Fruit fly (Drosophila melanogaster) whole organism, embryonic: ENCODE results near the gene Pk34A.

Experiments used
- CG10431 ChIP-seq: fragments of 200-800 bp; sonication (Bioruptor generic); optimal IDR thresholded peaks from 3 replicates; lab custom pipeline; 2018; ENCODE audit warnings: missing biosample characterization, mild to moderate bottlenecking, missing genetic modification characterization
- CG10462 ChIP-seq: fragments of 200-800 bp; sonication (Bioruptor generic); optimal IDR thresholded peaks from 2 replicates; lab custom pipeline; 2016; ENCODE audit warnings: missing biosample characterization, missing genetic modification characterization
- CG11695 ChIP-seq: fragments of 200-800 bp; sonication (Bioruptor generic); IDR thresholded peaks from 3 replicates; pipeline ENCODE4 v1.3.6; 2022; ENCODE audit warnings: missing biosample characterization, missing genetic modification characterization
- CG12104 ChIP-seq: fragments of 200-800 bp; sonication (Bioruptor generic); optimal IDR thresholded peaks from 3 replicates; lab custom pipeline; 2016; ENCODE audit warnings: missing biosample characterization, missing genetic modification characterization
- CG12236 ChIP-seq: fragments of 200-800 bp; sonication (Bioruptor generic); optimal IDR thresholded peaks from 2 replicates; lab custom pipeline; 2016; ENCODE audit warnings: missing biosample characterization, missing genetic modification characterization
- CG14441 ChIP-seq: fragments of 200-800 bp; sonication (Bioruptor generic); IDR thresholded peaks from 2 replicates; pipeline ENCODE4 v1.3.6; 2022; ENCODE audit warnings: missing biosample characterization, missing genetic modification characterization
- CG2712 ChIP-seq: fragments of 200-800 bp; optimal IDR thresholded peaks from 3 replicates; lab custom pipeline; 2019; ENCODE audit warnings: missing biosample characterization, mild to moderate bottlenecking, missing genetic modification characterization, moderate library complexity
- CG4404 ChIP-seq: fragments of 200-800 bp; sonication (Bioruptor generic); IDR thresholded peaks from 2 replicates; pipeline ENCODE4 v1.3.6; 2022; ENCODE audit warnings: missing biosample characterization, missing genetic modification characterization
- CG6683 ChIP-seq: fragments of 200-800 bp; sonication (Bioruptor generic); optimal IDR thresholded peaks from 2 replicates; lab custom pipeline; 2017; ENCODE audit warnings: missing biosample characterization, mild to moderate bottlenecking, missing genetic modification characterization, missing genetic modification reagents
- CG6813 ChIP-seq: fragments of 200-800 bp; sonication (Bioruptor generic); optimal IDR thresholded peaks from 2 replicates; lab custom pipeline; 2017; ENCODE audit warnings: missing biosample characterization, missing genetic modification characterization, mild to moderate bottlenecking, moderate library complexity, missing genetic modification reagents
- CG7839 ChIP-seq: fragments of 200-800 bp; sonication (Bioruptor generic); optimal IDR thresholded peaks from 3 replicates; lab custom pipeline; 2018; ENCODE audit warnings: missing biosample characterization, mild to moderate bottlenecking, missing genetic modification characterization, moderate library complexity
- CG9727 ChIP-seq: fragments of 200-800 bp; sonication (Bioruptor generic); optimal IDR thresholded peaks from 3 replicates; lab custom pipeline; 2017; ENCODE audit warnings: missing biosample characterization, mild to moderate bottlenecking, missing genetic modification characterization
- CG9817 ChIP-seq: fragments of 200-800 bp; sonication (Bioruptor generic); optimal IDR thresholded peaks from 2 replicates; lab custom pipeline; 2018; ENCODE audit warnings: missing biosample characterization, mild to moderate bottlenecking, missing genetic modification characterization, moderate library complexity
- Dip2 ChIP-seq: fragments of 200-800 bp; sonication (Bioruptor generic); IDR thresholded peaks from 2 replicates; pipeline ENCODE4 v1.3.6; 2022; ENCODE audit warnings: missing biosample characterization, missing genetic modification characterization
- HLH4C ChIP-seq: fragments of 200-800 bp; sonication (Bioruptor generic); IDR thresholded peaks from 3 replicates; pipeline ENCODE4 v1.3.6; 2022; ENCODE audit warnings: missing biosample characterization, missing genetic modification characterization; ENCODE audit not compliant: partially characterized antibody
- HLHmδ ChIP-seq: fragments of 200-800 bp; sonication (Bioruptor generic); optimal IDR thresholded peaks from 2 replicates; lab custom pipeline; 2018; ENCODE audit warnings: missing biosample characterization, mild to moderate bottlenecking, missing genetic modification characterization, moderate library complexity
- Mrtf ChIP-seq: fragments of 200-800 bp; sonication (Bioruptor generic); IDR thresholded peaks from 3 replicates; pipeline ENCODE4 v1.3.6; 2022; ENCODE audit warnings: missing biosample characterization, missing genetic modification characterization
- Nf-YA ChIP-seq: fragments of 200-800 bp; sonication (Bioruptor generic); IDR thresholded peaks from 2 replicates; pipeline ENCODE4 v1.3.6; 2022; ENCODE audit warnings: missing biosample characterization, missing genetic modification characterization
- Ptx1 ChIP-seq: fragments of 200-800 bp; sonication (Bioruptor generic); IDR thresholded peaks from 2 replicates; pipeline ENCODE4 v1.3.6; 2022; ENCODE audit warnings: missing biosample characterization, missing genetic modification characterization
- Ssrp ChIP-seq: fragments of 200-800 bp; sonication (Bioruptor generic); optimal IDR thresholded peaks from 2 replicates; lab custom pipeline; 2018; ENCODE audit warnings: missing biosample characterization, mild to moderate bottlenecking, missing genetic modification characterization, moderate library complexity
- Usf ChIP-seq: fragments of 200-800 bp; sonication (Bioruptor generic); optimal IDR thresholded peaks from 2 replicates; lab custom pipeline; 2017; ENCODE audit warnings: missing genotype, missing biosample characterization, missing genetic modification characterization
- ara ChIP-seq: fragments of 200-800 bp; sonication (Bioruptor generic); IDR thresholded peaks from 2 replicates; pipeline ENCODE4 v1.3.6; 2022; ENCODE audit warnings: missing biosample characterization, missing genetic modification characterization
- ase ChIP-seq: fragments of 200-800 bp; sonication (Bioruptor generic); IDR thresholded peaks from 3 replicates; pipeline ENCODE4 v1.3.6; 2022; ENCODE audit warnings: missing biosample characterization, missing genetic modification characterization
- bowl ChIP-seq: fragments of 200-800 bp; sonication (Bioruptor generic); IDR thresholded peaks from 2 replicates; pipeline ENCODE4 v1.3.6; 2022; ENCODE audit warnings: missing biosample characterization, missing genetic modification characterization
- btn ChIP-seq: fragments of 200-800 bp; sonication (Bioruptor generic); optimal IDR thresholded peaks from 2 replicates; lab custom pipeline; 2016; ENCODE audit warnings: missing biosample characterization, missing genetic modification characterization
- cato ChIP-seq: fragments of 200-800 bp; sonication (Bioruptor generic); optimal IDR thresholded peaks from 2 replicates; lab custom pipeline; 2016; ENCODE audit warnings: missing biosample characterization, missing genetic modification characterization, borderline replicate concordance
- chm ChIP-seq: fragments of 200-800 bp; sonication (Bioruptor generic); IDR thresholded peaks from 2 replicates; pipeline ENCODE4 v1.3.6; 2022; ENCODE audit warnings: missing biosample characterization, missing genetic modification characterization
- disco-r ChIP-seq: fragments of 200-800 bp; sonication (Bioruptor generic); optimal IDR thresholded peaks from 2 replicates; lab custom pipeline; 2016; ENCODE audit warnings: missing biosample characterization, missing genetic modification characterization
- dm ChIP-seq: fragments of 200-800 bp; sonication (Bioruptor generic); optimal IDR thresholded peaks from 3 replicates; lab custom pipeline; 2016; ENCODE audit warnings: missing biosample characterization, missing genetic modification characterization
- gcm2 ChIP-seq: fragments of 200-800 bp; sonication (Bioruptor generic); optimal IDR thresholded peaks from 2 replicates; lab custom pipeline; 2016; ENCODE audit warnings: missing biosample characterization, missing genetic modification characterization
- gsb ChIP-seq: fragments of 200-800 bp; sonication (Bioruptor generic); IDR thresholded peaks from 2 replicates; pipeline ENCODE4 v1.3.6; 2022; ENCODE audit warnings: missing biosample characterization, missing genetic modification characterization
- gsb-n ChIP-seq: fragments of 200-800 bp; sonication (Bioruptor generic); optimal IDR thresholded peaks from 3 replicates; lab custom pipeline; 2018; ENCODE audit warnings: missing biosample characterization, mild to moderate bottlenecking, missing genetic modification characterization
- hb ChIP-seq: fragments of 200-800 bp; sonication (Bioruptor generic); IDR thresholded peaks from 3 replicates; pipeline ENCODE4 v1.3.6; 2022; ENCODE audit warnings: missing biosample characterization, missing genetic modification characterization; ENCODE audit not compliant: partially characterized antibody
- her ChIP-seq: fragments of 200-800 bp; sonication (Bioruptor generic); optimal IDR thresholded peaks from 2 replicates; lab custom pipeline; 2016; ENCODE audit warnings: missing biosample characterization, missing genetic modification characterization
- hkb ChIP-seq, 2 experiments: fragments of 200-800 bp in 1 of 2; fragments of >200 bp in 1 of 2; sonication (Bioruptor generic) in 1 of 2; IDR thresholded peaks in 1 of 2; optimal IDR thresholded peaks in 1 of 2; 2 replicates each; pipeline versions ENCODE4 v1.3.6 to Lab custom; 2017 to 2022; ENCODE audit warnings: missing biosample characterization in 1 of 2, missing genetic modification characterization in 1 of 2
- lab ChIP-seq: fragments of 200-800 bp; sonication (Bioruptor generic); optimal IDR thresholded peaks from 3 replicates; lab custom pipeline; 2017; ENCODE audit warnings: missing biosample characterization, missing genetic modification characterization, mild to moderate bottlenecking, moderate library complexity, missing genetic modification reagents
- lbe ChIP-seq: fragments of 200-800 bp; sonication (Bioruptor generic); optimal IDR thresholded peaks from 2 replicates; lab custom pipeline; 2016; ENCODE audit warnings: missing biosample characterization, mild to moderate bottlenecking, missing genetic modification characterization
- luna ChIP-seq: fragments of 200-800 bp; sonication (Bioruptor generic); optimal IDR thresholded peaks from 2 replicates; lab custom pipeline; 2016; ENCODE audit warnings: missing biosample characterization, missing genetic modification characterization
- maf-S ChIP-seq: fragments of 200-800 bp; sonication (Bioruptor generic); optimal IDR thresholded peaks from 2 replicates; lab custom pipeline; 2016; ENCODE audit warnings: missing biosample characterization, missing genetic modification characterization
- nerfin-2 ChIP-seq: fragments of 200-800 bp; sonication (Bioruptor generic); IDR thresholded peaks from 2 replicates; pipeline ENCODE4 v1.3.6; 2022; ENCODE audit warnings: missing biosample characterization, missing genetic modification characterization; ENCODE audit not compliant: partially characterized antibody
- pita ChIP-seq: fragments of 200-800 bp; sonication (Bioruptor generic); optimal IDR thresholded peaks from 2 replicates; lab custom pipeline; 2017; ENCODE audit warnings: missing biosample characterization, mild to moderate bottlenecking, missing genetic modification characterization
- pnt ChIP-seq: fragments of 200-800 bp; sonication (Bioruptor generic); optimal IDR thresholded peaks from 3 replicates; lab custom pipeline; 2016; ENCODE audit warnings: missing biosample characterization, missing genetic modification characterization
- pzg ChIP-seq: fragments of 200-800 bp; sonication (Bioruptor generic); optimal IDR thresholded peaks from 3 replicates; lab custom pipeline; 2018; ENCODE audit warnings: missing biosample characterization, mild to moderate bottlenecking, missing genetic modification characterization, moderate library complexity
- sens ChIP-seq: fragments of 200-800 bp; sonication (Bioruptor generic); peaks from one replicate; lab custom pipeline; 2016; ENCODE audit warnings: missing biosample characterization, missing genetic modification characterization
- sim ChIP-seq: fragments of 200-800 bp; sonication (Bioruptor generic); IDR thresholded peaks from 2 replicates; pipeline ENCODE4 v1.3.6; 2022; ENCODE audit warnings: missing biosample characterization, missing genetic modification characterization
- so ChIP-seq: fragments of 200-800 bp; sonication (Bioruptor generic); IDR thresholded peaks from 3 replicates; pipeline ENCODE4 v1.3.6; 2022; ENCODE audit warnings: missing biosample characterization, missing genetic modification characterization
- sob ChIP-seq: fragments of 200-800 bp; sonication (Bioruptor generic); IDR thresholded peaks from 2 replicates; pipeline ENCODE4 v1.3.6; 2022; ENCODE audit warnings: missing biosample characterization, missing genetic modification characterization
- tio ChIP-seq: fragments of 200-800 bp; sonication (Bioruptor generic); optimal IDR thresholded peaks from 2 replicates; lab custom pipeline; 2017; ENCODE audit warnings: missing biosample characterization, missing genetic modification characterization, inconsistent platforms
- ttk ChIP-seq: fragments of 200-800 bp; sonication (Bioruptor generic); IDR thresholded peaks from 2 replicates; pipeline ENCODE4 v2.1.2; 2022; ENCODE audit warnings: missing biosample characterization, missing genetic modification characterization
- vvl ChIP-seq: fragments of 200-800 bp; sonication (Bioruptor generic); IDR thresholded peaks from 2 replicates; pipeline ENCODE4 v1.3.6; 2022; ENCODE audit warnings: missing biosample characterization, missing genetic modification characterization
- yki ChIP-seq: fragments of >200 bp; optimal IDR thresholded peaks from 3 replicates; lab custom pipeline; 2018
- zfh1 ChIP-seq: fragments of 200-800 bp; sonication (Bioruptor generic); IDR thresholded peaks from 3 replicates; pipeline ENCODE4 v1.3.6; 2022; ENCODE audit warnings: missing biosample characterization, missing genetic modification characterization

The Pk34A gene

DNA sequence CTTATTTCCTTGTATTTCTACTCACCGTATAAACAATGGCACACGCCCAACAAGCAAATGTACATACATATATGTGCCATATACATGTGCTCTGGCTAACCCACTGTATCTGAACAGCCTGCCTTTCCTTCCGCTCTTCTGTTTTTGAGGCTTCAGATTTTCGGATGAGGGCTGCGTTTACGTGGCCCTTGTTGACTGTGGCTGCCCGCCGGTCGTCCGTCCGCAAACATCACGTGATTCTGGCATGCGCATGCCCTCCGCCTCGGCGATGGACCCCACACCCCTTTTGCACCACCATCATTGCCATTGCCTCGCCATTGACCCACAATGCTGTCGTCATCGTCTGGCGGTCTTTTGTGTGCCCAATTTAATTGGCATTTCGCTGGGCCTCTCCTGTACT lies 46.6 kb downstream of the Pk34A start (continued):
- TF ChIP-seq CG12104 (no peak), her (GFP tag; lab: Kevin White, UChicago) (no peak), sim (GFP tag; lab: Robert Waterston, UW) (no peak), gcm2 (GFP tag; lab: Kevin White, UChicago) (no peak), lbe (no peak), CG9727 (GFP tag; lab: Kevin White, UChicago) (peak; percentile 70), tio (GFP tag; lab: Kevin White, UChicago) (no peak), btn (GFP tag; lab: Kevin White, UChicago) (no peak), CG6683 (peak; percentile 64), Usf (peak; percentile 18), maf-S (no peak), hkb (optimal IDR thresholded peaks at IDR 0.05; lab: Kevin White, UChicago) (no peak), hkb (GFP tag; IDR thresholded peaks at IDR 0.05; lab: Robert Waterston, UW) (peak; percentile 79), Ptx1 (GFP tag; lab: Robert Waterston, UW) (no peak), CG14441 (GFP tag; lab: Robert Waterston, UW) (0 out of 2 replicates have a peak, but pooled peaks have one; percentile 3), nerfin-2 (no peak), Ssrp (no peak), Nf-YA (no peak), CG6813 (GFP tag; lab: Kevin White, UChicago) (peak; percentile 57), ttk (GFP tag; lab: Robert Waterston, UW) (no peak), HLH4C (GFP tag; lab: Robert Waterston, UW) (no peak), lab (GFP tag; lab: Kevin White, UChicago) (peak; percentile 17), gsb (GFP tag; lab: Robert Waterston, UW) (no peak), hb (GFP tag; lab: Robert Waterston, UW) (no peak), CG4404 (GFP tag; lab: Robert Waterston, UW) (no peak), dm (GFP tag; lab: Kevin White, UChicago) (peak; percentile 8), Dip2 (no peak), HLHmδ (GFP tag; lab: Kevin White, UChicago) (peak; percentile 84), sob (no peak), zfh1 (GFP tag; lab: Robert Waterston, UW) (0 out of 3 replicates have a peak, but pooled peaks have one; percentile 28), CG9817 (tag; lab: Kevin White, UChicago) (no peak), CG2712 (tag; lab: Kevin White, UChicago) (no peak), CG10431 (GFP tag; lab: Kevin White, UChicago) (no peak), disco-r (GFP tag; lab: Kevin White, UChicago) (no peak), vvl (GFP tag; lab: Robert Waterston, UW) (peak; percentile 60; the same call in 1 of the 2 replicates), CG10462 (GFP tag; lab: Kevin White, UChicago) (no peak), pita (no peak), ara (no peak), pnt (GFP tag; lab: Kevin White, UChicago) (no peak), CG7839 (no peak), so (GFP tag; lab: Robert Waterston, UW) (peak; percentile 51; the same call in 1 of the 3 replicates), ase (GFP tag; lab: Robert Waterston, UW) (no peak), yki (lab: Kevin White, UChicago) (no peak), luna (no peak), CG11695 (GFP tag; lab: Robert Waterston, UW) (no peak), pzg (GFP tag; lab: Kevin White, UChicago) (peak; percentile 3), CG12236 (no peak), cato (no peak), gsb-n (tag; lab: Kevin White, UChicago) (no peak), bowl (0 out of 2 replicates have a peak, but pooled peaks have one; percentile 24), chm (0 out of 2 replicates have a peak, but pooled peaks have one; percentile 21), sens (GFP tag; lab: Kevin White, UChicago) (peak; percentile 57), Mrtf (GFP tag; lab: Robert Waterston, UW) (no peak)
